Fruit fly (Drosophila melanogaster) whole organism, wandering third instar larva: ENCODE data around the gene Mcm5.

ENCODE experiments used
- CrebA ChIP-seq: fragments of 200-800 bp; sonication (Bioruptor generic); optimal IDR thresholded peaks from 2 replicates; lab custom pipeline; 2016; ENCODE audit warnings: missing biosample characterization, mild to moderate bottlenecking, missing genetic modification characterization, borderline replicate concordance
- Dfd ChIP-seq: fragments of >200 bp; optimal IDR thresholded peaks from 2 replicates; lab custom pipeline; 2017; ENCODE audit warnings: missing biosample characterization, missing genetic modification characterization
- Hr83 ChIP-seq: fragments of 200-300 bp; sonication (Bioruptor generic); optimal IDR thresholded peaks from 2 replicates; lab custom pipeline; 2016; ENCODE audit warnings: missing biosample characterization, mild to moderate bottlenecking, missing genetic modification characterization, moderate library complexity; ENCODE audit not compliant: poor library complexity, severe bottlenecking
- Myc ChIP-seq: fragments of >200 bp; optimal IDR thresholded peaks from 2 replicates; lab custom pipeline; 2017
- OdsH ChIP-seq: fragments of 200-800 bp; sonication (Bioruptor generic); optimal IDR thresholded peaks from 2 replicates; lab custom pipeline; 2016; ENCODE audit warnings: missing biosample characterization, mild to moderate bottlenecking, missing genetic modification characterization
- br ChIP-seq: fragments of 200-800 bp; sonication (Bioruptor generic); optimal IDR thresholded peaks from 2 replicates; lab custom pipeline; 2016; ENCODE audit warnings: missing biosample characterization, missing genetic modification characterization
- brk ChIP-seq: fragments of 200-800 bp; sonication (Bioruptor generic); optimal IDR thresholded peaks from 2 replicates; lab custom pipeline; 2016; ENCODE audit warnings: missing biosample characterization, mild to moderate bottlenecking, missing genetic modification characterization
- ey ChIP-seq: fragments of 200-800 bp; sonication (Bioruptor generic); optimal IDR thresholded peaks from 2 replicates; lab custom pipeline; 2016; ENCODE audit warnings: missing biosample characterization, missing genetic modification characterization
- fru ChIP-seq: fragments of 200-800 bp; sonication (Bioruptor generic); optimal IDR thresholded peaks from 3 replicates; lab custom pipeline; 2016; ENCODE audit warnings: missing biosample characterization, mild to moderate bottlenecking, missing genetic modification characterization
- lola ChIP-seq: fragments of >200 bp; optimal IDR thresholded peaks from 2 replicates; lab custom pipeline; 2017; ENCODE audit warnings: missing biosample characterization, missing genetic modification characterization
- pan ChIP-seq: fragments of >200 bp; optimal IDR thresholded peaks from 2 replicates; lab custom pipeline; 2017
- sage ChIP-seq: fragments of 200-800 bp; sonication (Bioruptor generic); optimal IDR thresholded peaks from 2 replicates; lab custom pipeline; 2016; ENCODE audit warnings: missing biosample characterization, mild to moderate bottlenecking, missing genetic modification characterization
- usp ChIP-seq: fragments of >200 bp; optimal IDR thresholded peaks from 2 replicates; lab custom pipeline; 2017; ENCODE audit warnings: missing biosample characterization, missing genetic modification characterization
- woc ChIP-seq: sonication (Bioruptor generic); optimal IDR thresholded peaks from 2 replicates; lab custom pipeline; 2016; ENCODE audit warnings: missing biosample characterization, mild to moderate bottlenecking, missing genetic modification characterization

- TF ChIP-seq Dfd (GFP tag; lab: Kevin White, UChicago) (no peak), brk (GFP tag; lab: Kevin White, UChicago) (no peak), Hr83 (no peak), ey (no peak), fru (GFP tag; lab: Kevin White, UChicago) (peak; percentile 34), woc (GFP tag; lab: Kevin White, UChicago) (no peak), usp (no peak), pan (no peak), Myc (no peak), CrebA (GFP tag; lab: Kevin White, UChicago) (no peak), lola (GFP tag; lab: Kevin White, UChicago) (no peak), br (GFP tag; lab: Kevin White, UChicago) (no peak), sage (GFP tag; lab: Kevin White, UChicago) (no peak), OdsH (GFP tag; lab: Kevin White, UChicago) (no peak)
Observed at dm6 chr3R:10832526-10833165, 44.3 kb downstream of the Mcm5 start.
